Fruit fly (Drosophila melanogaster) ovary, adult (tissue): Measurements from ENCODE around the gene CG6293.
"Not testable (repeated sequence)": the region's sequence is repeated elsewhere in the genome, so short reads cannot be mapped to it uniquely, and the experiment has no call there.

Experiments
- CG17801 ChIP-seq: fragments of 200-800 bp; optimal IDR thresholded peaks from 2 replicates; lab custom pipeline; 2019; ENCODE audit warnings: missing biosample characterization, mild to moderate bottlenecking, missing genetic modification characterization, moderate library complexity; ENCODE audit not compliant: partially characterized antibody

CG6293 gene

dm6 chr3R:10311076-10311744 is at the start of gene CG6293:
Gene CG6293 (minus strand): TSS chr3R:10311613.
- peak; percentile 72 for TF ChIP-seq CG17801

DNA sequence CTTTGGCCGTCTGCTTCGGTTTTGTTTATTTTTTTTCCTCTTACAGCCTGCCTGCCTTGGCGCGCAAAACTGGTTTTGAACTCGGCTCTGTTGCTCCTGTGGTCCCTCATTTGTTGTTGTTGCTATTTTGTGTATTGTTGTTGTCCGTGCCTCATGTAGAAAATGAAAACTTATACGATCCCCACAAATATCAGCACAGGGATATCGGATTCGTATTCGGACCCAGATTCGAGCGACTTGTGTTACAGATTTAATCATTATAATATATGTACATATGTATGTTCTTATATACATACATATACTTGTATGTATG is 45.9 kb upstream of the CG6293 start:
- TF ChIP-seq CG17801: no peak

- TF ChIP-seq CG17801: no peak
Measured at dm6 chr3R:10356563-10357363, 45.4 kb upstream of the CG6293 start.

- TF ChIP-seq CG17801: no peak
Measured at dm6 chr3R:10355840-10356562, 44.6 kb upstream of the CG6293 start.

- no peak for TF ChIP-seq CG17801
Measured at dm6 chr3R:10353932-10354703, 42.7 kb upstream of the CG6293 start.

- no peak for TF ChIP-seq CG17801
Measured at dm6 chr3R:10352844-10353243, 41.4 kb upstream of the CG6293 start.

- peak; percentile 96 for TF ChIP-seq CG17801
Measured at dm6 chr3R:10351960-10352458, 40.6 kb upstream of the CG6293 start.

dm6 chr3R:10350741-10351629 is 39.6 kb upstream of the CG6293 start:
- TF ChIP-seq CG17801: peak; percentile 85

DNA sequence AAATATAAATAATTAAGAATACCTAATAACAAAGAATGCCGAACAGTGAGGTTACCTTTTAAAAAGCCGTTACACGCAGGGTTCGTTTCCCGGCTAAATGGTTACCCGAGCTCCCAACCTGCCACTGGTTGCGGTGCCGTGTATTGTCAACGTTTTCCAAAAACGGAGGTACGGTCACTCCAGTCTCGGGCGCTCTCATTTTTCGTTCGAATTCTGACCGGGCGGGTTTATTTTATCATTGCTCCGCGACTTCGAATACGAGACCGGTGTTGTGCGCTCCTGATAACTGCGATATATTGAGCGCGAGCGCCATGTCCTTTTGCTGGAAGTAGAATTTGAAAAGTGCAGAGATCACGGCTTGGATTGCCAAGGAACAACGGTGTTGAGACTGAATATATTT is 38.6 kb upstream of the CG6293 start, which contains the start of gene jumu:
TSS of gene jumu (plus strand) at position 196 of the 400 bp plus-strand sequence.
- TF ChIP-seq CG17801: no peak

- TF ChIP-seq CG17801: not testable (repeated sequence)
Measured at dm6 chr3R:10348461-10348860, 37.0 kb upstream of the CG6293 start, which contains the start of gene CG31406. Gene CG31406 (plus strand): TSS chr3R:10348761.

- TF ChIP-seq CG17801: not testable (repeated sequence)
Measured at dm6 chr3R:10340649-10341048, 29.2 kb upstream of the CG6293 start, which contains the start of gene CG18545. Gene CG18545 (plus strand): TSS chr3R:10340949.

- not testable (repeated sequence) for TF ChIP-seq CG17801
Measured at dm6 chr3R:10338042-10338441, 26.6 kb upstream of the CG6293 start, which contains the start of gene CG12592. Gene CG12592 (plus strand): TSS chr3R:10338342.

DNA sequence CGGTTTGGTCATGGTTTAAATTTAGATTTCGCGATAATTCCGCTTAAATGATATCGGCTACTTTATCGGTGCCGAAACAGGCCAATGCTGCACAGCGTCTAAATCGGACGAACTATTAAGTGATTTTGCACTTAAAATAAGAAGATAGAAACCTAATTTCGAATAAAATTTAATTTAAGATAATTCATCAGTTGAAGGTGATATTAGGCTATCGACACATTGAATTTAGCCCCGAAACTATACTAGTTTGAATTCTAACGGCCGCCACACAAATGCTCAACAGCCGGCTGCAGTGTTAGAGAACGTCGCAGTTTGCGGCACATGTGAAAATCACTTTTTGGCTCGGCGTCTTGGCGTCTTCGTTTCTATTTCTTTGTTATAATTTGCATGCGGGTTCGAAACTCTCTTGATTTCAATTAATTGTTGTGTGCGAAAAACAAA is 21.4 kb upstream of the CG6293 start, which contains the start of gene sle:
TSS of gene sle (plus strand) at position 293 of the 441 bp plus-strand sequence.
- TF ChIP-seq CG17801: peak; percentile 57

- peak; percentile 35 for TF ChIP-seq CG17801
Measured at dm6 chr3R:10330734-10331642, 19.6 kb upstream of the CG6293 start, which contains the start of the genes Bruce and CG12818. Gene Bruce (minus strand): TSS chr3R:10331353. Gene CG12818 (plus strand): TSS chr3R:10331581.
